Worm (Caenorhabditis elegans) whole organism, mixed stage, embryonic: Measurements from ENCODE around the gene gem-4.

ENCODE experiments used
- M03D4.4 ChIP-seq: sonication (generic microtip); optimal IDR thresholded peaks from 2 replicates; lab custom pipeline; 2017; ENCODE audit warnings: mild to moderate bottlenecking, missing genetic modification characterization, missing compliant biosample characterization
- blmp-1 ChIP-seq: fragments of 150-350 bp; optimal IDR thresholded peaks from 2 replicates; lab custom pipeline; 2014; ENCODE audit warnings: missing biosample characterization, missing genetic modification characterization
- ceh-39 ChIP-seq: fragments of 150-350 bp; optimal IDR thresholded peaks from 2 replicates; lab custom pipeline; 2014; ENCODE audit warnings: missing biosample characterization, missing genetic modification characterization
- ceh-43 ChIP-seq: fragments of 200-800 bp; sonication (Bioruptor generic); optimal IDR thresholded peaks from 2 replicates; lab custom pipeline; 2018; ENCODE audit warnings: mild to moderate bottlenecking, missing genetic modification characterization, moderate library complexity, missing compliant biosample characterization
- ceh-83 ChIP-seq: fragments of 200-800 bp; sonication (Bioruptor generic); optimal IDR thresholded peaks from 2 replicates; lab custom pipeline; 2018; ENCODE audit warnings: mild to moderate bottlenecking, missing genetic modification characterization, missing compliant biosample characterization
- ces-1 ChIP-seq: fragments of 150-350 bp; optimal IDR thresholded peaks from 2 replicates; lab custom pipeline; 2014; ENCODE audit warnings: missing biosample characterization, missing genetic modification reagents, missing genetic modification characterization
- cnd-1 ChIP-seq: fragments of 200-800 bp; sonication (Bioruptor generic); optimal IDR thresholded peaks from 2 replicates; lab custom pipeline; 2018; ENCODE audit warnings: mild to moderate bottlenecking, missing genetic modification characterization, missing compliant biosample characterization
- drap-1 ChIP-seq: fragments of 200-800 bp; sonication (Bioruptor generic); optimal IDR thresholded peaks from 3 replicates; lab custom pipeline; 2018; ENCODE audit warnings: mild to moderate bottlenecking, missing genetic modification characterization, missing compliant biosample characterization
- elt-1 ChIP-seq: sonication (generic microtip); optimal IDR thresholded peaks from 2 replicates; lab custom pipeline; 2017; ENCODE audit warnings: missing genetic modification characterization, mild to moderate bottlenecking, missing compliant biosample characterization, antibody characterized with exemption, moderate library complexity, borderline replicate concordance; ENCODE audit not compliant: insufficient read depth
- elt-3 ChIP-seq: fragments of 150-350 bp; optimal IDR thresholded peaks from 2 replicates; lab custom pipeline; 2014; ENCODE audit warnings: missing biosample characterization, missing genetic modification characterization
- flh-1 ChIP-seq: fragments of 200-800 bp; sonication (Bioruptor generic); optimal IDR thresholded peaks from 2 replicates; lab custom pipeline; 2018; ENCODE audit warnings: mild to moderate bottlenecking, missing genetic modification characterization, moderate library complexity, missing compliant biosample characterization
- ham-2 ChIP-seq: fragments of 200-800 bp; sonication (Bioruptor generic); optimal IDR thresholded peaks from 2 replicates; lab custom pipeline; 2018; ENCODE audit warnings: mild to moderate bottlenecking, missing genetic modification characterization, missing compliant biosample characterization
- hlh-1 ChIP-seq: fragments of 150-350 bp; optimal IDR thresholded peaks from 2 replicates; lab custom pipeline; 2014; ENCODE audit warnings: missing biosample characterization, missing genetic modification reagents, missing genetic modification characterization
- lin-13 ChIP-seq: fragments of 150-350 bp; optimal IDR thresholded peaks from 2 replicates; lab custom pipeline; 2014; ENCODE audit warnings: missing biosample characterization, missing genetic modification characterization
- lin-32 ChIP-seq: fragments of 200-800 bp; sonication (Bioruptor generic); optimal IDR thresholded peaks from 2 replicates; lab custom pipeline; 2018; ENCODE audit warnings: mild to moderate bottlenecking, missing genetic modification characterization, missing compliant biosample characterization
- lsy-2 ChIP-seq: fragments of 150-350 bp; optimal IDR thresholded peaks from 2 replicates; lab custom pipeline; 2014; ENCODE audit warnings: missing biosample characterization, missing genetic modification characterization
- mab-5 ChIP-seq: fragments of 150-350 bp; optimal IDR thresholded peaks from 2 replicates; lab custom pipeline; 2014; ENCODE audit warnings: missing biosample characterization, missing genetic modification characterization
- mep-1 ChIP-seq: fragments of 150-350 bp; optimal IDR thresholded peaks from 2 replicates; lab custom pipeline; 2017; ENCODE audit warnings: missing biosample characterization, missing genetic modification reagents, missing genetic modification characterization, inconsistent platforms
- mls-2 ChIP-seq: sonication (generic microtip); optimal IDR thresholded peaks from 2 replicates; lab custom pipeline; 2016; ENCODE audit warnings: mild to moderate bottlenecking, missing genetic modification characterization, moderate library complexity, missing compliant biosample characterization
- nhr-2 ChIP-seq: fragments of 150-350 bp; optimal IDR thresholded peaks from 2 replicates; lab custom pipeline; 2014; ENCODE audit warnings: missing biosample characterization, missing genetic modification characterization
- nhr-237 ChIP-seq: fragments of 150-350 bp; optimal IDR thresholded peaks from 2 replicates; lab custom pipeline; 2014; ENCODE audit warnings: missing biosample characterization, missing genetic modification characterization
- nhr-28 ChIP-seq: fragments of 150-350 bp; optimal IDR thresholded peaks from 2 replicates; lab custom pipeline; 2014; ENCODE audit warnings: missing biosample characterization, missing genetic modification characterization
- nhr-76 ChIP-seq: sonication (generic microtip); optimal IDR thresholded peaks from 2 replicates; lab custom pipeline; 2017; ENCODE audit warnings: missing biosample characterization, missing genetic modification characterization
- pha-4 ChIP-seq: fragments of 150-350 bp; optimal IDR thresholded peaks from 2 replicates; lab custom pipeline; 2018; ENCODE audit warnings: missing biosample characterization, missing genetic modification reagents, missing genetic modification characterization
- sem-2 ChIP-seq: fragments of 200-800 bp; sonication (Bioruptor generic); optimal IDR thresholded peaks from 2 replicates; lab custom pipeline; 2018; ENCODE audit warnings: mild to moderate bottlenecking, missing genetic modification characterization, missing compliant biosample characterization
- snpc-4 ChIP-seq: fragments of 150-350 bp; optimal IDR thresholded peaks from 2 replicates; lab custom pipeline; 2014; ENCODE audit warnings: missing biosample characterization, missing genetic modification characterization
- sptf-1 ChIP-seq: sonication (generic microtip); optimal IDR thresholded peaks from 2 replicates; lab custom pipeline; 2017; ENCODE audit warnings: mild to moderate bottlenecking, missing genetic modification characterization, moderate library complexity, missing compliant biosample characterization
- tbx-8 ChIP-seq: fragments of 200-800 bp; sonication (Bioruptor generic); optimal IDR thresholded peaks from 2 replicates; lab custom pipeline; 2018; ENCODE audit warnings: mild to moderate bottlenecking, missing genetic modification characterization, moderate library complexity, missing compliant biosample characterization
- unc-120 ChIP-seq: sonication (generic microtip); optimal IDR thresholded peaks from 2 replicates; lab custom pipeline; 2017; ENCODE audit warnings: missing genetic modification characterization, missing compliant biosample characterization; ENCODE audit not compliant: poor library complexity, severe bottlenecking
- unc-39 ChIP-seq: fragments of 150-350 bp; optimal IDR thresholded peaks from 2 replicates; lab custom pipeline; 2014; ENCODE audit warnings: missing biosample characterization, missing genetic modification characterization
- unc-62 ChIP-seq: fragments of 150-350 bp; optimal IDR thresholded peaks from 2 replicates; lab custom pipeline; 2014; ENCODE audit warnings: missing biosample characterization, missing genetic modification reagents, missing genetic modification characterization
- zip-8 ChIP-seq: fragments of 150-350 bp; optimal IDR thresholded peaks from 2 replicates; lab custom pipeline; 2014; ENCODE audit warnings: missing biosample characterization, missing genetic modification characterization

gem-4 gene

ce11 chrIV:11713289-11713688 is 32.2 kb upstream of the gem-4 start:
- TF ChIP-seq hlh-1 (tag; lab: Kevin White, UChicago) (peak; percentile 42), nhr-28 (no peak)

ce11 chrIV:11714739-11715138 is 30.7 kb upstream of the gem-4 start, which contains the start of gene magi-1:
Gene magi-1 (plus strand): TSS chrIV:11715039.
- TF ChIP-seq ceh-39 (tag; lab: Kevin White, UChicago) (no peak), mab-5 (tag; lab: Kevin White, UChicago) (no peak), lin-13 (tag; lab: Kevin White, UChicago) (no peak), unc-62 (GFP tag; lab: Kevin White, UChicago) (no peak), hlh-1 (tag; lab: Kevin White, UChicago) (no peak), unc-120 (tag; lab: Kevin White, UChicago) (no peak), ces-1 (GFP tag; lab: Kevin White, UChicago) (no peak), lin-32 (GFP tag; lab: Kevin White, UChicago) (no peak), sem-2 (GFP tag; lab: Kevin White, UChicago) (no peak), M03D4.4 (no peak), tbx-8 (GFP tag; lab: Kevin White, UChicago) (no peak), pha-4 (tag; lab: Kevin White, UChicago) (no peak), drap-1 (GFP tag; lab: Kevin White, UChicago) (no peak), ham-2 (GFP tag; lab: Kevin White, UChicago) (no peak), elt-1 (tag; lab: Kevin White, UChicago) (no peak)
- TF ChIP-seq, all 35 proteins: peak for 0

ce11 chrIV:11716414-11716813 is 29.0 kb upstream of the gem-4 start:
- TF ChIP-seq ces-1 (GFP tag; lab: Kevin White, UChicago), result no peak
- TF ChIP-seq hlh-1 (tag; lab: Kevin White, UChicago), result peak; percentile 14

- no peak for TF ChIP-seq flh-1
- no peak for TF ChIP-seq elt-3 (tag; lab: Kevin White, UChicago)
- no peak for TF ChIP-seq nhr-76 (tag; lab: Kevin White, UChicago)
- peak; percentile 69 for TF ChIP-seq zip-8
- no peak for TF ChIP-seq blmp-1 (tag; lab: Kevin White, UChicago)
- TF ChIP-seq nhr-237 (tag; lab: Kevin White, UChicago), result no peak
- no peak for TF ChIP-seq mep-1
- TF ChIP-seq unc-120 (tag; lab: Kevin White, UChicago), result no peak
- TF ChIP-seq drap-1 (GFP tag; lab: Kevin White, UChicago), result no peak
- no peak for TF ChIP-seq unc-39 (tag; lab: Kevin White, UChicago)
- TF ChIP-seq mab-5 (tag; lab: Kevin White, UChicago), result no peak
- no peak for TF ChIP-seq snpc-4 (tag; lab: Kevin White, UChicago)
- TF ChIP-seq ces-1 (GFP tag; lab: Kevin White, UChicago), result peak; percentile 98
- TF ChIP-seq nhr-28, result no peak
- peak; percentile 34 for TF ChIP-seq cnd-1 (tag; lab: Kevin White, UChicago)
- TF ChIP-seq lsy-2, result no peak
- no peak for TF ChIP-seq ceh-43 (GFP tag; lab: Kevin White, UChicago)
- peak; percentile 1 for TF ChIP-seq ceh-39 (tag; lab: Kevin White, UChicago)
- TF ChIP-seq mls-2 (tag; lab: Kevin White, UChicago), result peak; percentile 30
- TF ChIP-seq nhr-2 (tag; lab: Kevin White, UChicago), result peak; percentile 99
- no peak for TF ChIP-seq sptf-1 (tag; lab: Kevin White, UChicago)
These were observed 28.2 kb upstream of the gem-4 start for ce11 chrIV:11717094-11717876.

ce11 chrIV:11718653-11719052 is 26.8 kb upstream of the gem-4 start:
- TF ChIP-seq ceh-83 (GFP tag; lab: Kevin White, UChicago) (no peak), blmp-1 (tag; lab: Kevin White, UChicago) (peak; percentile 47)
- TF ChIP-seq, all 35 proteins: peak for 1
